Worm (Caenorhabditis elegans): ENCODE data around the gene F26G1.1.
A peak's percentile ranks its signal among the peaks of the same experiment; 100 is the strongest.

The F26G1.1 gene

ce11 chrII:4747063-4747462, 44.4 kb upstream of the F26G1.1 start (continued):
- TF ChIP-seq snu-23 (GFP tag; optimal IDR thresholded peaks at IDR 0.05): peak; percentile 5
- TF ChIP-seq sptf-1 (tag; optimal IDR thresholded peaks at IDR 0.05): no peak
- 0 out of 2 replicates have a peak, but pooled peaks have one; percentile 6 for TF ChIP-seq grh-1 (GFP tag; IDR thresholded peaks at IDR 0.05)
- no peak for TF ChIP-seq fos-1 (tag; optimal IDR thresholded peaks at IDR 0.05)
- TF ChIP-seq nhr-85 (tag): peak; percentile 84
- TF ChIP-seq lin-39 (tag; optimal IDR thresholded peaks at IDR 0.05): no peak
- TF ChIP-seq lir-3 (tag; optimal IDR thresholded peaks at IDR 0.05; ENCODE audit: poor library complexity): no peak
- TF ChIP-seq snpc-4 (tag; optimal IDR thresholded peaks at IDR 0.05): no peak
- TF ChIP-seq nhr-47 (tag; optimal IDR thresholded peaks at IDR 0.05): peak; percentile 30
- no peak for TF ChIP-seq unc-130 (tag; optimal IDR thresholded peaks at IDR 0.05)
- TF ChIP-seq efl-3 (GFP tag; optimal IDR thresholded peaks at IDR 0.05): no peak
- TF ChIP-seq nhr-76 (tag; optimal IDR thresholded peaks at IDR 0.05): no peak
- TF ChIP-seq hpl-2 (GFP tag; optimal IDR thresholded peaks at IDR 0.05): no peak
- TF ChIP-seq unc-30 (tag; optimal IDR thresholded peaks at IDR 0.05): no peak
- no peak for TF ChIP-seq skn-1 (tag; optimal IDR thresholded peaks at IDR 0.05)
- TF ChIP-seq ama-1 (optimal IDR thresholded peaks at IDR 0.05): no peak
- TF ChIP-seq mep-1 (tag; optimal IDR thresholded peaks at IDR 0.05): no peak
- TF ChIP-seq unc-62 (GFP tag; optimal IDR thresholded peaks at IDR 0.05): no peak
- no peak for TF ChIP-seq aha-1 (tag; optimal IDR thresholded peaks at IDR 0.05)
- no peak for TF ChIP-seq ztf-11 (tag; optimal IDR thresholded peaks at IDR 0.05)
- TF ChIP-seq elt-2 (tag; optimal IDR thresholded peaks at IDR 0.05): no peak
- TF ChIP-seq mab-9 (GFP tag; IDR thresholded peaks at IDR 0.05): no peak
- no peak for TF ChIP-seq ztf-4 (tag; optimal IDR thresholded peaks at IDR 0.05)
- TF ChIP-seq ets-5 (GFP tag; IDR thresholded peaks at IDR 0.05): no peak
- peak; percentile 37 for TF ChIP-seq nhr-71 (tag; optimal IDR thresholded peaks at IDR 0.05)
- TF ChIP-seq lin-14 (GFP tag; optimal IDR thresholded peaks at IDR 0.05): peak; percentile 19
- no peak for TF ChIP-seq nhr-90 (tag; optimal IDR thresholded peaks at IDR 0.05; ENCODE audit: poor library complexity)
- no peak for TF ChIP-seq F16B12.6 (tag; optimal IDR thresholded peaks at IDR 0.05)

ce11 chrII:4747697-4748096, 43.7 kb upstream of the F26G1.1 start:
- TF ChIP-seq jun-1 (tag; optimal IDR thresholded peaks at IDR 0.05) (no peak), lin-14 (GFP tag; optimal IDR thresholded peaks at IDR 0.05) (peak; percentile 8), elt-3 (tag; optimal IDR thresholded peaks at IDR 0.05) (peak in 1 of 6 experiments; percentile 51), xbp-1 (tag; optimal IDR thresholded peaks at IDR 0.05) (no peak), nhr-71 (tag; optimal IDR thresholded peaks at IDR 0.05) (peak; percentile 21), nhr-77 (tag; optimal IDR thresholded peaks at IDR 0.05) (no peak), ama-1 (optimal IDR thresholded peaks at IDR 0.05) (no peak), zip-4 (GFP tag; optimal IDR thresholded peaks at IDR 0.05) (no peak), irx-1 (tag; optimal IDR thresholded peaks at IDR 0.05) (no peak), nhr-85 (tag) (peak; percentile 71), aha-1 (tag; optimal IDR thresholded peaks at IDR 0.05) (no peak), nhr-28 (tag; optimal IDR thresholded peaks at IDR 0.05) (no peak), pax-3 (tag; optimal IDR thresholded peaks at IDR 0.05) (no peak), efl-1 (optimal IDR thresholded peaks at IDR 0.05) (no peak), efl-1 (GFP tag; optimal IDR thresholded peaks at IDR 0.05 in 1 of 2) (peak in 1 of 2 experiments; percentile 55)

ce11 chrII:4748374-4748773, 43.0 kb upstream of the F26G1.1 start:
- TF ChIP-seq ets-5 (GFP tag; IDR thresholded peaks at IDR 0.05): no peak
- peak; percentile 31 for TF ChIP-seq tbx-2 (tag; optimal IDR thresholded peaks at IDR 0.05)
- no peak for TF ChIP-seq lin-39 (tag; optimal IDR thresholded peaks at IDR 0.05)
- TF ChIP-seq nhr-20 (tag; optimal IDR thresholded peaks at IDR 0.05): peak; percentile 61
- TF ChIP-seq egl-27 (tag; optimal IDR thresholded peaks at IDR 0.05): no peak
- TF ChIP-seq nhr-84 (tag; optimal IDR thresholded peaks at IDR 0.05): no peak
- TF ChIP-seq isw-1 (GFP tag; IDR thresholded peaks at IDR 0.05): no peak
- TF ChIP-seq lin-14 (GFP tag; optimal IDR thresholded peaks at IDR 0.05): peak; percentile 5
- no peak for TF ChIP-seq lsy-2 (tag; optimal IDR thresholded peaks at IDR 0.05)
- peak; percentile 3 for TF ChIP-seq unc-130 (tag; optimal IDR thresholded peaks at IDR 0.05)
- TF ChIP-seq tlp-1 (tag; optimal IDR thresholded peaks at IDR 0.05): no peak
- no peak for TF ChIP-seq snpc-4 (tag; optimal IDR thresholded peaks at IDR 0.05)
- no peak for TF ChIP-seq fkh-4 (tag; optimal IDR thresholded peaks at IDR 0.05; ENCODE audit: borderline replicate concordance)
- TF ChIP-seq nhr-19 (GFP tag; conservative IDR thresholded peaks at IDR 0.05): peak; percentile 41
- no peak for TF ChIP-seq nhr-77 (tag; optimal IDR thresholded peaks at IDR 0.05)
- TF ChIP-seq snu-23 (GFP tag; optimal IDR thresholded peaks at IDR 0.05): peak; percentile 6
- TF ChIP-seq mep-1 (tag; optimal IDR thresholded peaks at IDR 0.05): peak; percentile 1
- TF ChIP-seq vab-15 (tag; optimal IDR thresholded peaks at IDR 0.05): no peak
- TF ChIP-seq nhr-237 (tag; optimal IDR thresholded peaks at IDR 0.05): no peak
- TF ChIP-seq ces-1 (GFP tag; optimal IDR thresholded peaks at IDR 0.05): no peak
- TF ChIP-seq elt-3 (tag; optimal IDR thresholded peaks at IDR 0.05): peak in 3 of 6 experiments; percentile 27 to 65 (median 46)
- TF ChIP-seq mdl-1 (tag; optimal IDR thresholded peaks at IDR 0.05): peak in 1 of 2 experiments; percentile 48

All from whole organism, L1 larva.